Fruit fly (Drosophila melanogaster): ENCODE data around the gene CG7488.

The CG7488 gene

dm6 chr3R:13041750-13042149 lies 46.3 kb downstream of the CG7488 start, which contains the start of gene CG11670:
Gene CG11670, plus strand, starts transcription at chr3R:13042050.
- TF ChIP-seq pan (optimal IDR thresholded peaks at IDR 0.05), result no peak
- no peak for TF ChIP-seq Abd-B (GFP tag; optimal IDR thresholded peaks at IDR 0.05)
- no peak for TF ChIP-seq rgr (GFP tag; optimal IDR thresholded peaks at IDR 0.05)
- TF ChIP-seq HLH106 (tag; optimal IDR thresholded peaks at IDR 0.05), result no peak
- TF ChIP-seq brk (GFP tag; optimal IDR thresholded peaks at IDR 0.05), result no peak
- TF ChIP-seq Hr83 (GFP tag; optimal IDR thresholded peaks at IDR 0.05; ENCODE audit: poor library complexity, severe bottlenecking), result no peak
- TF ChIP-seq Hr78 (GFP tag; optimal IDR thresholded peaks at IDR 0.05), result no peak
- TF ChIP-seq Jra (GFP tag; optimal IDR thresholded peaks at IDR 0.05), result no peak

- TF ChIP-seq br (GFP tag; optimal IDR thresholded peaks at IDR 0.05), result no peak
- peak; percentile 61 for TF ChIP-seq Dfd (GFP tag; optimal IDR thresholded peaks at IDR 0.05)
- no peak for TF ChIP-seq Jra (GFP tag; optimal IDR thresholded peaks at IDR 0.05)
- no peak for TF ChIP-seq Myc (optimal IDR thresholded peaks at IDR 0.05)
- TF ChIP-seq foxo (GFP tag; optimal IDR thresholded peaks at IDR 0.05), result no peak
- no peak for TF ChIP-seq jim (GFP tag; optimal IDR thresholded peaks at IDR 0.05)
- no peak for TF ChIP-seq sv (GFP tag; optimal IDR thresholded peaks at IDR 0.05)
Observed at dm6 chr3R:13042258-13043032, 47.0 kb downstream of the CG7488 start, which contains the start of gene snk. Gene snk, minus strand, starts transcription at chr3R:13042770.

dm6 chr3R:13043857-13044256 lies 48.4 kb downstream of the CG7488 start, which contains the start of gene CG45122:
Gene CG45122, plus strand, starts transcription at chr3R:13044157.
- TF ChIP-seq Dfd (GFP tag; optimal IDR thresholded peaks at IDR 0.05) (no peak), Rel (GFP tag; optimal IDR thresholded peaks at IDR 0.05) (no peak), Rel (tag; optimal IDR thresholded peaks at IDR 0.05) (no peak), Hr83 (GFP tag; optimal IDR thresholded peaks at IDR 0.05; ENCODE audit: poor library complexity, severe bottlenecking) (no peak), dmrt93B (GFP tag; optimal IDR thresholded peaks at IDR 0.05) (no peak), usp (GFP tag; optimal IDR thresholded peaks at IDR 0.05) (no peak)

- TF ChIP-seq CG9705 (GFP tag; optimal IDR thresholded peaks at IDR 0.05) (no peak), OdsH (GFP tag; optimal IDR thresholded peaks at IDR 0.05) (no peak), sv (GFP tag; optimal IDR thresholded peaks at IDR 0.05) (no peak), jim (GFP tag; optimal IDR thresholded peaks at IDR 0.05) (no peak), psq (GFP tag; optimal IDR thresholded peaks at IDR 0.05) (no peak), Vsx2 (GFP tag; optimal IDR thresholded peaks at IDR 0.05; ENCODE audit: partially characterized antibody) (no peak), dl (GFP tag; optimal IDR thresholded peaks at IDR 0.05; ENCODE audit: insufficient read depth in 1 of 2, partially characterized antibody in 2 of 2) (no peak), HLH106 (tag; optimal IDR thresholded peaks at IDR 0.05) (no peak), woc (GFP tag; optimal IDR thresholded peaks at IDR 0.05) (no peak), dsf (GFP tag; optimal IDR thresholded peaks at IDR 0.05; ENCODE audit: borderline replicate concordance) (no peak), foxo (GFP tag; optimal IDR thresholded peaks at IDR 0.05) (no peak), rgr (GFP tag; optimal IDR thresholded peaks at IDR 0.05) (no peak), sage (GFP tag; optimal IDR thresholded peaks at IDR 0.05) (no peak), dmrt93B (GFP tag; optimal IDR thresholded peaks at IDR 0.05) (no peak), CrebA (GFP tag; optimal IDR thresholded peaks at IDR 0.05; ENCODE audit: borderline replicate concordance) (no peak), Abd-B (GFP tag; optimal IDR thresholded peaks at IDR 0.05) (no peak), pan (optimal IDR thresholded peaks at IDR 0.05) (no peak)
Observed at dm6 chr3R:13044459-13044858, 49.0 kb downstream of the CG7488 start, which contains the start of gene Hsc70-2. Gene Hsc70-2, plus strand, starts transcription at chr3R:13044759.

Data from whole organism, wandering third instar larva.